Worm (Caenorhabditis elegans) whole organism, L3 larva: ENCODE results near the gene C32D5.14.

Experiments
- ZK546.5 ChIP-seq: sonication (generic microtip); optimal IDR thresholded peaks from 2 replicates; lab custom pipeline; 2017; ENCODE audit warnings: missing biosample characterization, missing genetic modification characterization
- ama-1 ChIP-seq: fragments of 150-350 bp; optimal IDR thresholded peaks from 2 replicates; lab custom pipeline; 2018
- ceh-16 ChIP-seq: sonication (generic microtip); optimal IDR thresholded peaks from 2 replicates; lab custom pipeline; 2017; ENCODE audit warnings: missing biosample characterization, missing genetic modification characterization
- ceh-28 ChIP-seq: fragments of 150-350 bp; optimal IDR thresholded peaks from 2 replicates; lab custom pipeline; 2014; ENCODE audit warnings: missing biosample characterization, missing genetic modification reagents, missing genetic modification characterization
- ceh-9 ChIP-seq: sonication (generic microtip); optimal IDR thresholded peaks from 2 replicates; lab custom pipeline; 2018; ENCODE audit warnings: missing biosample characterization, missing genetic modification characterization
- daf-12 ChIP-seq: fragments of 150-350 bp; optimal IDR thresholded peaks from 2 replicates; lab custom pipeline; 2014; ENCODE audit warnings: missing biosample characterization, missing genetic modification reagents, missing genetic modification characterization
- egl-27 ChIP-seq: sonication (generic microtip); optimal IDR thresholded peaks from 4 replicates; lab custom pipeline; 2017; ENCODE audit warnings: missing biosample characterization, missing genetic modification reagents, missing genetic modification characterization
- egl-5 ChIP-seq: fragments of 150-350 bp; optimal IDR thresholded peaks from 2 replicates; lab custom pipeline; 2017; ENCODE audit warnings: missing biosample characterization, missing genetic modification reagents, missing genetic modification characterization, inconsistent platforms
- elt-1 ChIP-seq: fragments of 150-350 bp; optimal IDR thresholded peaks from 2 replicates; lab custom pipeline; 2014; ENCODE audit warnings: missing biosample characterization, missing genetic modification characterization
- elt-2 ChIP-seq: sonication (generic microtip); optimal IDR thresholded peaks from 2 replicates; lab custom pipeline; 2016; ENCODE audit warnings: missing genetic modification reagents, mild to moderate bottlenecking, missing genetic modification characterization, missing compliant biosample characterization
- elt-3 ChIP-seq, 3 experiments: fragments of 150-350 bp in 1 of 3; sonication (generic microtip) in 2 of 3; optimal IDR thresholded peaks; 2 replicates in 2 of 3; 4 replicates in 1 of 3; lab custom pipeline; 2014 to 2017; ENCODE audit warnings: missing biosample characterization in 3 of 3, missing genetic modification characterization in 3 of 3
- eor-1 ChIP-seq, 2 experiments: fragments of 150-350 bp; optimal IDR thresholded peaks; 2 replicates each; lab custom pipeline; 2014 to 2018; ENCODE audit warnings: missing biosample characterization in 2 of 2, missing genetic modification characterization in 2 of 2
- fkh-2 ChIP-seq: fragments of 150-350 bp; optimal IDR thresholded peaks from 2 replicates; lab custom pipeline; 2014; ENCODE audit warnings: missing biosample characterization, missing genetic modification reagents, missing genetic modification characterization
- fos-1 ChIP-seq: fragments of 150-350 bp; optimal IDR thresholded peaks from 2 replicates; lab custom pipeline; 2014; ENCODE audit warnings: missing biosample characterization, missing genetic modification characterization
- jun-1 ChIP-seq: fragments of 150-350 bp; optimal IDR thresholded peaks from 2 replicates; lab custom pipeline; 2014; ENCODE audit warnings: missing biosample characterization, missing genetic modification reagents, missing genetic modification characterization
- lin-15B ChIP-seq: fragments of 150-350 bp; optimal IDR thresholded peaks from 2 replicates; lab custom pipeline; 2014; ENCODE audit warnings: missing biosample characterization, missing genetic modification characterization
- lin-39 ChIP-seq: fragments of 150-350 bp; optimal IDR thresholded peaks from 2 replicates; lab custom pipeline; 2018; ENCODE audit warnings: missing biosample characterization, missing genetic modification reagents, missing genetic modification characterization
- lsy-12 ChIP-seq: sonication (generic microtip); optimal IDR thresholded peaks from 2 replicates; lab custom pipeline; 2016; ENCODE audit warnings: mild to moderate bottlenecking, missing genetic modification characterization, missing compliant biosample characterization
- mdl-1 ChIP-seq: fragments of 150-350 bp; optimal IDR thresholded peaks from 2 replicates; lab custom pipeline; 2014; ENCODE audit warnings: missing biosample characterization, missing genetic modification characterization
- mml-1 ChIP-seq: fragments of 150-350 bp; sonication (generic microtip); optimal IDR thresholded peaks from 3 replicates; lab custom pipeline; 2014; ENCODE audit warnings: missing biosample characterization, missing genetic modification characterization
- nfya-1 ChIP-seq: sonication (generic microtip); optimal IDR thresholded peaks from 2 replicates; lab custom pipeline; 2017; ENCODE audit warnings: missing genetic modification characterization, mild to moderate bottlenecking, missing compliant biosample characterization, antibody characterized with exemption, moderate library complexity; ENCODE audit not compliant: insufficient read depth
- nhr-23 ChIP-seq: fragments of 150-350 bp; optimal IDR thresholded peaks from 2 replicates; lab custom pipeline; 2014; ENCODE audit warnings: missing biosample characterization, missing genetic modification reagents, missing genetic modification characterization
- nhr-25 ChIP-seq: sonication (generic microtip); optimal IDR thresholded peaks from 2 replicates; lab custom pipeline; 2017; ENCODE audit warnings: missing biosample characterization, missing genetic modification characterization
- nhr-67 ChIP-seq: fragments of 150-350 bp; optimal IDR thresholded peaks from 2 replicates; lab custom pipeline; 2014; ENCODE audit warnings: missing biosample characterization, missing genetic modification characterization
- nhr-76 ChIP-seq: fragments of 150-350 bp; sonication (generic microtip); optimal IDR thresholded peaks from 5 replicates; lab custom pipeline; 2014; ENCODE audit warnings: missing biosample characterization, missing genetic modification characterization
- nhr-77 ChIP-seq: fragments of 150-350 bp; optimal IDR thresholded peaks from 2 replicates; lab custom pipeline; 2014; ENCODE audit warnings: missing biosample characterization, missing genetic modification characterization
- pha-4 ChIP-seq: fragments of 150-350 bp; optimal IDR thresholded peaks from 2 replicates; lab custom pipeline; 2014; ENCODE audit warnings: missing biosample characterization, missing genetic modification reagents, missing genetic modification characterization
- pqm-1 ChIP-seq: fragments of 150-350 bp; optimal IDR thresholded peaks from 2 replicates; lab custom pipeline; 2017; ENCODE audit warnings: missing biosample characterization, missing genetic modification characterization, inconsistent platforms
- sea-2 ChIP-seq: fragments of 150-350 bp; sonication (generic microtip); optimal IDR thresholded peaks from 4 replicates; lab custom pipeline; 2014; ENCODE audit warnings: missing biosample characterization, missing genetic modification reagents, missing genetic modification characterization
- skn-1 ChIP-seq: fragments of 150-350 bp; optimal IDR thresholded peaks from 2 replicates; lab custom pipeline; 2014; ENCODE audit warnings: missing biosample characterization, missing genetic modification characterization
- snpc-4 ChIP-seq: fragments of 150-350 bp; optimal IDR thresholded peaks from 2 replicates; lab custom pipeline; 2014; ENCODE audit warnings: missing biosample characterization, missing genetic modification characterization
- unc-62 ChIP-seq: fragments of 150-350 bp; sonication (generic microtip); optimal IDR thresholded peaks from 4 replicates; lab custom pipeline; 2014; ENCODE audit warnings: missing biosample characterization, missing genetic modification reagents, missing genetic modification characterization
- ztf-11 ChIP-seq: fragments of 150-350 bp; optimal IDR thresholded peaks from 2 replicates; lab custom pipeline; 2014; ENCODE audit warnings: missing biosample characterization, missing genetic modification characterization
- ztf-4 ChIP-seq: fragments of 150-350 bp; optimal IDR thresholded peaks from 2 replicates; lab custom pipeline; 2014; ENCODE audit warnings: missing biosample characterization, missing genetic modification characterization

The C32D5.14 gene

DNA sequence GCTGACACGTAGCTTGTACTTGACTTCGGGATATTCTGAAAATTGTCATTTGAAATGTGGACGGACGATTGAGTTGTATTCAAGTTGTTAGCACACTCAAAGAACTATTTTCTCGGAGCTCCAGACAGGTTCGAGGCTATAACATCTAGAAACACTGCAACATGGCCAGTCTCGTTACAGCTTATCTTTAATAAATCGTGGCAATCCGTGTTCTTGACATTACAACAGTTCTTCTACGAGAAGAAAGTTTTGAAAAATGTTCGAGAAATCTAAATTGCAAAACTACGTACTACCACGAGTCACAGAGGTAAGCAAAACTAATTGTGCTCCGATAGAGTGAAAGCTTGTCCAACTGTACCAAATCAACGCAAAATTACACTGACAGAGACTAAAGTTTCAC lies 13.2 kb upstream of the C32D5.14 start:
- TF ChIP-seq egl-5 (tag; lab: Kevin White, UChicago) (no peak), ama-1 (lab: Kevin White, UChicago) (no peak), ZK546.5 (tag; lab: Kevin White, UChicago) (no peak), lsy-12 (tag; lab: Kevin White, UChicago) (no peak), ceh-16 (no peak), ztf-4 (tag; lab: Kevin White, UChicago) (no peak), elt-3 (tag; optimal IDR thresholded peaks at IDR 0.05; lab: Kevin White, UChicago) (no peak)
- TF ChIP-seq, all 47 proteins: peak for 0

DNA sequence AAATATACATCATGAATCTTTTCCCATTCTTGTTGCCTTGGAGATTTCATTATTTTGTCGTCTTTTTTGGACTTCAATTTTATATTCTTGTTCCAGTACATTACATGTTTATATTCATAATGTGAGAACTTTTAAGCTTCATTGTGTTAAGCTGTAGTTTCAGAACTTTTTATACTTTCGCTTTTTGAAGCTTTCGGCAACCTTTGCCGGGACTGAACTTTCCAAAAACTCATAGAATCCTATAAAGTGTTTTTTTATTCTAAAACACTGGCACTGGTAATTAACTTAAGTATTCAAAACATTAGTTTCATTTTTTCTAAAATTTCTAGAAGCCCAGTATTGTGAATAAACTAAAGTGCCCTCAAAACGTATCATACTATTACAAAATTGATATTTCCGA lies 12.3 kb upstream of the C32D5.14 start, which contains the start of gene C32D5.4:
TSS of gene C32D5.4 (minus strand) at position 101 of the 400 bp plus-strand sequence.
- no peak for TF ChIP-seq ztf-11 (tag; lab: Kevin White, UChicago)
- TF ChIP-seq lin-39 (tag; lab: Kevin White, UChicago) = no peak
- TF ChIP-seq nhr-77 (tag; lab: Kevin White, UChicago) = no peak
- TF ChIP-seq egl-5 (tag; lab: Kevin White, UChicago) = no peak
- TF ChIP-seq elt-3 (tag; optimal IDR thresholded peaks at IDR 0.05; lab: Kevin White, UChicago) = no peak
- no peak for TF ChIP-seq nfya-1 (tag; lab: Kevin White, UChicago)
- no peak for TF ChIP-seq sea-2 (GFP tag; lab: Kevin White, UChicago)
- no peak for TF ChIP-seq ceh-9 (tag; lab: Kevin White, UChicago)
- no peak for TF ChIP-seq lin-15B (tag; lab: Kevin White, UChicago)
- no peak for TF ChIP-seq pqm-1
- TF ChIP-seq lsy-12 (tag; lab: Kevin White, UChicago) = no peak
- no peak for TF ChIP-seq fos-1 (tag; lab: Kevin White, UChicago)
- no peak for TF ChIP-seq pha-4 (tag; lab: Kevin White, UChicago)
- no peak for TF ChIP-seq elt-1
- TF ChIP-seq ceh-16 = no peak
- TF ChIP-seq nhr-76 = no peak
- TF ChIP-seq eor-1 (tag; optimal IDR thresholded peaks at IDR 0.05; lab: Kevin White, UChicago) = no peak
- no peak for TF ChIP-seq mml-1
- TF ChIP-seq nhr-25 (tag; lab: Kevin White, UChicago) = no peak

DNA sequence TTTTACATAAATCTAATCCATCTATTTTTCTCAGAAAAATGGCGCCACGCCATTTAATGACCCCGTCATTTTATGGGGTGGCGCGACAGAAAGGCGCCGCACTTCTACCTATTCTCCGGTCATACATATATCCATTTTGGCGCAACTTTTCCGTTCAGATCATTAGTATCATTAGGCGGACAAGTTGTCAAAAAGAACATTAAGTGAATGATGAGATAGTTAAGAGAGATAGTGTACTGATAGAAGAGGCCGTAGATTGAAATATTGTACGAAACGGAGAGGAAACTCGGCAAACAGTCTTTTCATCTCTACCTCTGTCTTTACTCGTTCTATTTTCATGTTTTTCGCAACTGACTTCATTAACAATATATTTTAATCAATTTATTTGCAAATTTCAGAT lies 11.2 kb upstream of the C32D5.14 start, which contains the start of gene sma-6:
TSS of gene sma-6 (plus strand) at position 399 of the 400 bp plus-strand sequence.
- TF ChIP-seq unc-62 (GFP tag; lab: Kevin White, UChicago) (no peak), mdl-1 (tag; lab: Kevin White, UChicago) (no peak), fkh-2 (tag; lab: Kevin White, UChicago) (no peak), nhr-67 (no peak), elt-1 (no peak), egl-27 (no peak), elt-2 (peak; percentile 30), nhr-23 (tag; lab: Kevin White, UChicago) (peak; percentile 18), skn-1 (tag; lab: Kevin White, UChicago) (no peak), lin-15B (tag; lab: Kevin White, UChicago) (no peak), daf-12 (no peak), ceh-28 (tag; lab: Kevin White, UChicago) (no peak)

DNA sequence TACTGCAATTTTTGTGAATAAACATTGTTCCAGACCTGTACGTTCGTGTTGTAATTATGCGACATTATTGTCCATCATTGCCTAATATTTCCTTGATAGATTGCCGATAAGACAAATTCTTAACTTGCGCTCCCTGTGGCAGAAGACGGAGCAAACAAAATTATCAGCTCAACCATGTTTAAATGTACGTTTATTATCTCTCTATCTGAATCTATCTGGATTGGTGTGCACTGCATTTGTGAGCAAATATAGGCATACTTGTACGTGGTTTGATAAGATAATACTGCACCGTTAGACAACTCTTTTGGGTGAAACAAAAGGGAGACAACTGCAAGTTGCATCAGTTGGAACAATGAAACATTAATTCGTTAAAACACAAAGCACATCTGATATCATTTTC lies 8.0 kb upstream of the C32D5.14 start:
- TF ChIP-seq nhr-76 (no peak), skn-1 (tag; lab: Kevin White, UChicago) (peak; percentile 39), ztf-4 (tag; lab: Kevin White, UChicago) (no peak), snpc-4 (tag; lab: Kevin White, UChicago) (no peak), nfya-1 (tag; lab: Kevin White, UChicago) (peak; percentile 4), nhr-77 (tag; lab: Kevin White, UChicago) (no peak), ceh-9 (tag; lab: Kevin White, UChicago) (no peak), unc-62 (GFP tag; lab: Kevin White, UChicago) (no peak), elt-2 (peak; percentile 99), jun-1 (tag; lab: Kevin White, UChicago) (peak; percentile 70), pqm-1 (peak; percentile 98), pha-4 (tag; lab: Kevin White, UChicago) (peak; percentile 41), nhr-23 (tag; lab: Kevin White, UChicago) (no peak), egl-27 (no peak), lsy-12 (tag; lab: Kevin White, UChicago) (no peak)

DNA sequence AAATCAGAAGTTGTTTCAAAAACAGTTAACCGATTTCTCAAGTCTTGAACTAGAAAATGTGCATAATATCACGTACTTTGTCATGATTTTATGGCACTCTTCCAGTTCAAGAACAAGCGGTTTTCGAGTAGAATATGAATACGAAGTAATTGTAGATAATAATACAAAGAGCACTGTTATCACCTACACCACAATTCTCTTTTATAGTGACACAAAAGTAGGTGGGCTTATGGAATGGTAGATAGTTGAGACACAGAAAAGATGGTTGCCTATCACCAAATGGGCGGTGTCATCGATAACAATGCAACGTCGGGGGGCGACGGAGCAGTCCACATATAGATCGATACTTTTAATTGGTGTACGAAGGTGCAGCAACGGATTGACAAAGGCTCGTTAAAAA lies 6.6 kb upstream of the C32D5.14 start:
- TF ChIP-seq pqm-1 = peak; percentile 96
- TF ChIP-seq jun-1 (tag; lab: Kevin White, UChicago) = peak; percentile 81
- TF ChIP-seq elt-2 = peak; percentile 99
- TF ChIP-seq nfya-1 (tag; lab: Kevin White, UChicago) = peak; percentile 8
- TF ChIP-seq elt-1 = no peak
- no peak for TF ChIP-seq sea-2 (GFP tag; lab: Kevin White, UChicago)
- no peak for TF ChIP-seq ceh-16
- TF ChIP-seq pha-4 (tag; lab: Kevin White, UChicago) = peak; percentile 61
- TF ChIP-seq, all 47 proteins: peak for 5
